Worm (Caenorhabditis elegans) whole organism, L3 larva: Measurements from ENCODE around the gene F16G10.2.

Experiments used
- eor-1 ChIP-seq, 2 experiments: fragments of 150-350 bp; optimal IDR thresholded peaks; 2 replicates each; lab custom pipeline; 2014 to 2018; ENCODE audit warnings: missing biosample characterization in 2 of 2, missing genetic modification characterization in 2 of 2
- mml-1 ChIP-seq: fragments of 150-350 bp; sonication (generic microtip); optimal IDR thresholded peaks from 3 replicates; lab custom pipeline; 2014; ENCODE audit warnings: missing biosample characterization, missing genetic modification characterization
- pha-4 ChIP-seq: fragments of 150-350 bp; optimal IDR thresholded peaks from 2 replicates; lab custom pipeline; 2014; ENCODE audit warnings: missing biosample characterization, missing genetic modification reagents, missing genetic modification characterization
- snpc-4 ChIP-seq: fragments of 150-350 bp; optimal IDR thresholded peaks from 2 replicates; lab custom pipeline; 2014; ENCODE audit warnings: missing biosample characterization, missing genetic modification characterization

DNA sequence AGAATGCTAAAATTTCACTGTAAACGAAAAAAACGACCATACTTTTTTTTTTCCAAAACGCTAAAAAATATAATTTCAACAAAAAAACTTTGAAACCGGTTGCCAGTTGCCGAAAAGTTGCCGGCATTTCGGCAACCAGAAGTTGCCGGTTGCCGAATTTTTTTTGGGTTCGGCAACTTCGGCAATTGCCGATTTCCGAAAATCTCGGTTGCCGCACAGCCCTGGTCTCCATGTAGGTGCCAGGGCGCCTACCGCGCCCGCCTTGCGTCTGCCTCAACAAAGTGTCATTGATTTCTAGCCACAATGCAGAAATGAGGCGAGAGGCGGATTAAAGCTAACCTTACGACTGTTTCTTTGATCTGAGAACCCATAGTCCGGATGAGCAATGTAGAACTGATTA is 36.0 kb downstream of the F16G10.2 start:
- no peak for TF ChIP-seq eor-1 (tag; optimal IDR thresholded peaks at IDR 0.05; lab: Kevin White, UChicago)
- no peak for TF ChIP-seq mml-1 (tag; lab: Kevin White, UChicago)
- no peak for TF ChIP-seq snpc-4 (tag; lab: Kevin White, UChicago)
- TF ChIP-seq pha-4 (tag; lab: Kevin White, UChicago): no peak
